Worm (Caenorhabditis elegans) whole organism, L4 larva: ENCODE data around the gene inft-2.
A peak's percentile ranks its signal among the peaks of the same experiment; 100 is the strongest.

Experiments used
- D1046.2 ChIP-seq: fragments of 200-800 bp; sonication (Bioruptor generic); IDR thresholded peaks from 2 replicates; pipeline ENCODE4 v1.3.6; 2022; ENCODE audit warnings: missing genetic modification characterization, missing compliant biosample characterization
- F10B5.3 ChIP-seq: sonication (generic microtip); optimal IDR thresholded peaks from 2 replicates; lab custom pipeline; 2016; ENCODE audit warnings: mild to moderate bottlenecking, missing genetic modification characterization, missing compliant biosample characterization
- T26A8.4 ChIP-seq: fragments of 200-800 bp; sonication (Bioruptor generic); IDR thresholded peaks from 2 replicates; pipeline ENCODE4 v1.3.6; 2022; ENCODE audit warnings: missing genetic modification characterization, missing compliant biosample characterization
- Y105C5A.15 ChIP-seq: fragments of 200-800 bp; sonication (Bioruptor generic); IDR thresholded peaks from 2 replicates; pipeline ENCODE4 v1.3.6; 2022; ENCODE audit warnings: missing genetic modification characterization, missing compliant biosample characterization
- ZK337.2 ChIP-seq: fragments of 200-800 bp; sonication (Bioruptor generic); IDR thresholded peaks from 2 replicates; pipeline ENCODE4 v1.3.6; 2022; ENCODE audit warnings: missing genetic modification reagents, missing genetic modification characterization, missing compliant biosample characterization
- aha-1 ChIP-seq: fragments of 150-350 bp; peaks from one replicate; lab custom pipeline; 2014; ENCODE audit warnings: missing biosample characterization, missing genetic modification characterization
- aly-2 ChIP-seq: sonication (generic microtip); optimal IDR thresholded peaks from 2 replicates; lab custom pipeline; 2018; ENCODE audit warnings: missing biosample characterization, missing genetic modification characterization
- ceh-20 ChIP-seq: fragments of 200-800 bp; sonication (Bioruptor generic); IDR thresholded peaks from 2 replicates; pipeline ENCODE4 v1.3.6; 2022; ENCODE audit warnings: missing genetic modification reagents, missing genetic modification characterization, missing compliant biosample characterization
- ceh-32 ChIP-seq: sonication (generic microtip); optimal IDR thresholded peaks from 2 replicates; lab custom pipeline; 2016; ENCODE audit warnings: mild to moderate bottlenecking, missing genetic modification characterization, missing compliant biosample characterization; ENCODE audit not compliant: poor library complexity
- ceh-82 ChIP-seq: sonication (generic microtip); optimal IDR thresholded peaks from 2 replicates; lab custom pipeline; 2017; ENCODE audit warnings: missing biosample characterization, missing genetic modification characterization
- ces-1 ChIP-seq: fragments of 150-350 bp; sonication (generic microtip); optimal IDR thresholded peaks from 4 replicates; lab custom pipeline; 2014; ENCODE audit warnings: missing biosample characterization, missing genetic modification reagents, missing genetic modification characterization
- cey-2 ChIP-seq: sonication (generic microtip); optimal IDR thresholded peaks from 3 replicates; lab custom pipeline; 2017; ENCODE audit warnings: missing genetic modification characterization, mild to moderate bottlenecking, missing compliant biosample characterization, antibody characterized with exemption, borderline replicate concordance; ENCODE audit not compliant: insufficient read depth
- daf-16 ChIP-seq, 3 experiments: sonication (generic microtip); optimal IDR thresholded peaks; 2 replicates each; lab custom pipeline; 2016 to 2017; ENCODE audit warnings: missing genetic modification characterization in 3 of 3, missing genetic modification reagents in 3 of 3, mild to moderate bottlenecking in 2 of 3, missing compliant biosample characterization in 2 of 3, missing biosample characterization in 1 of 3, moderate library complexity in 1 of 3
- daf-19 ChIP-seq: fragments of 200-800 bp; sonication (Bioruptor generic); conservative IDR thresholded peaks from 2 replicates; pipeline ENCODE4 v1.3.6; 2022; ENCODE audit warnings: missing genetic modification characterization, missing compliant biosample characterization
- dmd-6 ChIP-seq: fragments of 200-800 bp; sonication (Bioruptor generic); IDR thresholded peaks from 2 replicates; pipeline ENCODE4 v1.3.6; 2022; ENCODE audit warnings: missing genetic modification reagents, missing genetic modification characterization, missing compliant biosample characterization
- dmd-9 ChIP-seq: fragments of 200-800 bp; sonication (Bioruptor generic); IDR thresholded peaks from 2 replicates; pipeline ENCODE4 v1.3.6; 2022; ENCODE audit warnings: missing genetic modification reagents, missing genetic modification characterization, missing compliant biosample characterization
- dpl-1 ChIP-seq: fragments of 150-350 bp; optimal IDR thresholded peaks from 2 replicates; lab custom pipeline; 2014; ENCODE audit warnings: missing biosample characterization, missing genetic modification reagents, missing genetic modification characterization
- fkh-10 ChIP-seq: fragments of 150-350 bp; optimal IDR thresholded peaks from 2 replicates; lab custom pipeline; 2014; ENCODE audit warnings: missing biosample characterization, missing genetic modification reagents, missing genetic modification characterization
- hif-1 ChIP-seq, 2 experiments: sonication (generic microtip); optimal IDR thresholded peaks; 2 replicates each; lab custom pipeline; 2016 to 2017; ENCODE audit warnings: missing compliant biosample characterization in 2 of 2, missing genetic modification characterization in 2 of 2, missing genetic modification reagents in 2 of 2, missing genotype in 2 of 2, mild to moderate bottlenecking in 1 of 2
- hlh-11 ChIP-seq: fragments of 200-800 bp; sonication (Bioruptor generic); optimal IDR thresholded peaks from 2 replicates; lab custom pipeline; 2018; ENCODE audit warnings: mild to moderate bottlenecking, missing genetic modification characterization, missing compliant biosample characterization
- hlh-30 ChIP-seq: sonication (generic microtip); optimal IDR thresholded peaks from 2 replicates; lab custom pipeline; 2017; ENCODE audit warnings: antibody characterized with exemption, mild to moderate bottlenecking, missing genetic modification characterization, missing compliant biosample characterization; ENCODE audit not compliant: insufficient read depth
- lim-7 ChIP-seq: fragments of 200-800 bp; sonication (Bioruptor generic); IDR thresholded peaks from 2 replicates; pipeline ENCODE4 v1.3.6; 2022; ENCODE audit warnings: missing genetic modification characterization, missing compliant biosample characterization
- lin-15B ChIP-seq: fragments of 150-350 bp; sonication (generic microtip); optimal IDR thresholded peaks from 3 replicates; lab custom pipeline; 2014; ENCODE audit warnings: missing biosample characterization, missing genetic modification characterization
- lin-39 ChIP-seq: fragments of 150-350 bp; optimal IDR thresholded peaks from 2 replicates; lab custom pipeline; 2014; ENCODE audit warnings: missing biosample characterization, missing genetic modification reagents, missing genetic modification characterization
- mdt-29 ChIP-seq: fragments of 200-800 bp; sonication (Bioruptor generic); IDR thresholded peaks from 2 replicates; pipeline ENCODE4 v1.3.6; 2022; ENCODE audit warnings: missing genetic modification reagents, missing genetic modification characterization, missing compliant biosample characterization
- nhr-10 ChIP-seq: fragments of 150-350 bp; optimal IDR thresholded peaks from 2 replicates; lab custom pipeline; 2014; ENCODE audit warnings: missing biosample characterization, missing genetic modification characterization
- nhr-11 ChIP-seq: fragments of 150-350 bp; optimal IDR thresholded peaks from 2 replicates; lab custom pipeline; 2014; ENCODE audit warnings: missing biosample characterization, missing genetic modification characterization
- nhr-25 ChIP-seq: sonication (generic microtip); optimal IDR thresholded peaks from 2 replicates; lab custom pipeline; 2017; ENCODE audit warnings: missing genetic modification characterization, mild to moderate bottlenecking, missing compliant biosample characterization, antibody characterized with exemption, moderate library complexity, borderline replicate concordance; ENCODE audit not compliant: insufficient read depth
- php-3 ChIP-seq: fragments of 200-800 bp; sonication (Bioruptor generic); IDR thresholded peaks from 2 replicates; pipeline ENCODE4 v1.3.6; 2022; ENCODE audit warnings: missing genetic modification reagents, missing genetic modification characterization, missing compliant biosample characterization
- spr-3 ChIP-seq: fragments of 200-800 bp; sonication (Bioruptor generic); optimal IDR thresholded peaks from 2 replicates; lab custom pipeline; 2018; ENCODE audit warnings: mild to moderate bottlenecking, missing genetic modification characterization, missing compliant biosample characterization
- unc-39 ChIP-seq: sonication (generic microtip); optimal IDR thresholded peaks from 2 replicates; lab custom pipeline; 2017; ENCODE audit warnings: missing biosample characterization, missing genetic modification characterization
- unc-62 ChIP-seq, 3 experiments: fragments of 150-350 bp in 1 of 3; sonication (generic microtip); optimal IDR thresholded peaks in 2 of 3; peaks in 1 of 3; 1 replicate in 1 of 3; 2 replicates in 2 of 3; lab custom pipeline; 2014 to 2017; ENCODE audit warnings: missing biosample characterization in 3 of 3, missing genetic modification characterization in 3 of 3, missing genetic modification reagents in 3 of 3, missing genotype in 1 of 3
- zfp-3 ChIP-seq: fragments of 200-800 bp; sonication (Bioruptor generic); conservative IDR thresholded peaks from 2 replicates; pipeline ENCODE4 v1.3.6; 2022; ENCODE audit warnings: missing genetic modification reagents, missing genetic modification characterization, missing compliant biosample characterization
- zip-2 ChIP-seq: fragments of 150-350 bp; optimal IDR thresholded peaks from 2 replicates; lab custom pipeline; 2014; ENCODE audit warnings: missing biosample characterization, missing genetic modification characterization

The inft-2 gene

ce11 chrV:13021540-13021939 is 19.4 kb downstream of the inft-2 start:
- TF ChIP-seq hlh-11 (no peak), zip-2 (tag; lab: Kevin White, UChicago) (no peak), unc-62 (GFP tag; optimal IDR thresholded peaks at IDR 0.05 in 1 of 2; lab: Kevin White, UChicago) (peak in 1 of 2 experiments; percentile 87), unc-62 (tag; optimal IDR thresholded peaks at IDR 0.05; lab: Kevin White, UChicago) (no peak), Y105C5A.15 (GFP tag; lab: Robert Waterston, UW) (no peak), cey-2 (tag; lab: Kevin White, UChicago) (no peak), aly-2 (no peak)

ce11 chrV:13022265-13022664 is 20.1 kb downstream of the inft-2 start:
- TF ChIP-seq aha-1 (tag; lab: Kevin White, UChicago): peak; percentile 68
- no peak for TF ChIP-seq nhr-10 (tag; lab: Kevin White, UChicago)
- TF ChIP-seq dmd-9 (GFP tag; lab: Robert Waterston, UW): no peak
- TF ChIP-seq ceh-82 (tag; lab: Kevin White, UChicago): no peak
- no peak for TF ChIP-seq zip-2 (tag; lab: Kevin White, UChicago)
- TF ChIP-seq, all 104 proteins: peak for 1

DNA sequence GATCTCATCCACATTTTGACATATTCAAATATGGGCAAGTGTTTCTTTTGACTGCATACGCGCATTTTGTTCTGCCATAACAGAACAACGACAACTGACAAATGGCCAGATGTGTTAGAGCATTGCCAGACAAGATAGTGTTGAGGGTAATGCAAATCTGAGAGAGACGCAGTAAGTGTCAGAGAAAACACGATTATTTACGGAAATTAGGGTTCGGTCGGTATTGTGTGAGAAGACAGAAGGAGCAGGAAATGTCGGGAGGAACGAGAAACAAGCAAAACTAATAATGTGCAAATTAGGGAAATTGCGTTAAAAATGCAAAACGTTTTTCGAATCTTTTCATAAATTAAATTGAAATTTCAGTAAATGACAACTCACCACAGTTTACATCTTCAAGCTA is 22.4 kb downstream of the inft-2 start:
- TF ChIP-seq spr-3 (GFP tag; lab: Kevin White, UChicago) (no peak), unc-62 (GFP tag; optimal IDR thresholded peaks at IDR 0.05 in 1 of 2; lab: Kevin White, UChicago) (peak in 1 of 2 experiments; percentile 36), unc-62 (tag; optimal IDR thresholded peaks at IDR 0.05; lab: Kevin White, UChicago) (no peak)

DNA sequence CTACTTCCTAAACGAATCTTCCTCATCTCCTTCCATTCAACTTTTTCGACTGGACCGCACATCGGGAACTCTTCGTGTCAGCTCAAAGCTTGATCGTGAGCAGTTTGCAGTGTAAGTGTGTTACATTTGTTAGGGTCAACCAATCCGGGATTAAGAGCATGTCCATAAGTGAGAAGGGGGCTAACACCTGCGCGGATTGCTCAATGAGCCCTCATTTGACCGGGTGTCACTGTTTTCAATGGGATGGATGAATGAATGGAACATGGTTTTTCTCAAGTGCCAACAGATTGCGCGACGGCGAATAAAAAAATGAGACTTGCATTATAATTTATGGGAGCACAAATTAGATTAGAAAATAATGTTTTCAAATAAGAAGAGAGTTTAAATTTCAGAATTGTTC is 23.2 kb downstream of the inft-2 start:
- TF ChIP-seq D1046.2 (GFP tag; lab: Robert Waterston, UW): no peak
- peak; percentile 41 for TF ChIP-seq fkh-10 (GFP tag; lab: Kevin White, UChicago)

- TF ChIP-seq ces-1 (GFP tag; lab: Kevin White, UChicago) (peak; percentile 7), daf-19 (GFP tag; lab: Robert Waterston, UW) (no peak), unc-62 (GFP tag; optimal IDR thresholded peaks at IDR 0.05 in 1 of 2; lab: Kevin White, UChicago) (no peak), unc-62 (tag; optimal IDR thresholded peaks at IDR 0.05; lab: Kevin White, UChicago) (no peak), D1046.2 (GFP tag; lab: Robert Waterston, UW) (no peak), php-3 (0 out of 2 replicates have a peak, but pooled peaks have one; percentile 9), lim-7 (GFP tag; lab: Robert Waterston, UW) (0 out of 2 replicates have a peak, but pooled peaks have one; percentile 34), dmd-6 (GFP tag; lab: Robert Waterston, UW) (0 out of 2 replicates have a peak, but pooled peaks have one; percentile 7)
- TF ChIP-seq, all 104 proteins: peak for 4
These were observed 24.6 kb downstream of the inft-2 start for ce11 chrV:13026631-13027299.

DNA sequence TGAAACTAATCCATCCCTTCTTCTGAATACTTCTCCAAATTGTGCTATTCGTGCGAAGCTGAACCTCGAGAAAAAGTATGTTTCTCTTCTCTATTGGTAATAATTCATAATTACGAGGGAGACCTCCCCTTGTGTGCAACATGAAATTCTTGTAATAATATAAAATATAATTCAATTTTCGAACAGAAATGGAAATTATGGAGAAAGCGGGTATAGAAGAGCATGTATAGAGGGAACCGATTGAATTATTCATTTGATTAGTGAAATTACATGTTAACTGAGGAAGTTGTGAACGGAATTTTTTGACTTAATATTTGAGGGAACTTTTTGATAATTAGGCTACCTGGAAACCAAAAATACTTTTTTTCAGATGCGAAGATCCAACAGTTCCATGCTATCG is 26.8 kb downstream of the inft-2 start:
- TF ChIP-seq ceh-32 (peak; percentile 6), ceh-20 (no peak)

DNA sequence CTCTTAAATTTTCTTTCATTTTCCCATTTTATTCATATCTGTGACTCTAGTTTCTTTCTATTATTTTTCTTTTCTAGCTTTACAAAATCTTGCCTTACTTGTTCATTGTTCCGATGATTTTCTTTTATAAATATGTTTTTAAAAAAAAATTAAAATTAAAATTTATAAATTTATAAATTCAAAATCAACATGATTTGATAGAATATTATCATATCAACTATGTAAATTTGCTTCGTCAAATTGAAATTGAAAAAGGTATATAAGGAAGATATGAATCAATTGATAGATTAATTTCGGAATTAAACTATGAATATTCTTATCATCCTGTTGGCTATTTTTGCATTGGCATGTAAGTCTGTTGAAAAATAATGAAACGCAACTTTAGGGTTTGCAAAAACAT is 31.1 kb downstream of the inft-2 start, which contains the start of gene W07G4.1:
Gene W07G4.1, plus strand, starts transcription at position 301 of the 400 bp plus-strand sequence.
- no peak for TF ChIP-seq daf-16 (GFP tag; optimal IDR thresholded peaks at IDR 0.05; lab: Kevin White, UChicago)
- TF ChIP-seq daf-16 (tag; optimal IDR thresholded peaks at IDR 0.05; lab: Kevin White, UChicago): no peak
- no peak for TF ChIP-seq T26A8.4 (GFP tag; lab: Robert Waterston, UW)
- TF ChIP-seq hlh-30 (tag; lab: Kevin White, UChicago): no peak
- TF ChIP-seq nhr-25 (tag; lab: Kevin White, UChicago): no peak
- TF ChIP-seq lin-39 (tag; lab: Kevin White, UChicago): no peak
- TF ChIP-seq ZK337.2 (GFP tag; lab: Robert Waterston, UW): no peak
- TF ChIP-seq nhr-11 (tag; lab: Kevin White, UChicago): no peak
- TF ChIP-seq zfp-3 (GFP tag; lab: Robert Waterston, UW): no peak
- no peak for TF ChIP-seq F10B5.3 (tag; lab: Kevin White, UChicago)
- TF ChIP-seq mdt-29 (GFP tag; lab: Robert Waterston, UW): no peak
- no peak for TF ChIP-seq unc-39 (tag; lab: Kevin White, UChicago)
- TF ChIP-seq hif-1 (tag; optimal IDR thresholded peaks at IDR 0.05; lab: Kevin White, UChicago): no peak
- no peak for TF ChIP-seq lin-15B (tag; lab: Kevin White, UChicago)
- no peak for TF ChIP-seq dpl-1
